Worm (Caenorhabditis elegans) whole organism, L2 larva: ENCODE measurements around the gene Y39A3CL.4.

Source experiments
- F13H6.1 ChIP-seq: sonication (generic microtip); optimal IDR thresholded peaks from 2 replicates; lab custom pipeline; 2016; ENCODE audit warnings: missing genetic modification characterization, missing compliant biosample characterization
- R02D3.7 ChIP-seq: fragments of 150-350 bp; optimal IDR thresholded peaks from 2 replicates; lab custom pipeline; 2014; ENCODE audit warnings: missing biosample characterization, missing genetic modification characterization
- Y55F3AM.14 ChIP-seq: fragments of 200-800 bp; sonication (Bioruptor generic); optimal IDR thresholded peaks from 2 replicates; lab custom pipeline; 2018; ENCODE audit warnings: mild to moderate bottlenecking, missing genetic modification characterization, missing compliant biosample characterization
- ZK546.5 ChIP-seq: sonication (generic microtip); optimal IDR thresholded peaks from 2 replicates; lab custom pipeline; 2017; ENCODE audit warnings: missing biosample characterization, missing genetic modification characterization
- alr-1 ChIP-seq: fragments of 150-350 bp; optimal IDR thresholded peaks from 2 replicates; lab custom pipeline; 2014; ENCODE audit warnings: missing biosample characterization, missing genetic modification characterization
- aly-2 ChIP-seq: fragments of 150-350 bp; optimal IDR thresholded peaks from 2 replicates; lab custom pipeline; 2014; ENCODE audit warnings: missing biosample characterization, missing genetic modification characterization
- ama-1 ChIP-seq: fragments of 150-350 bp; optimal IDR thresholded peaks from 2 replicates; lab custom pipeline; 2018; ENCODE audit warnings: inconsistent platforms
- blmp-1 ChIP-seq: sonication (generic microtip); optimal IDR thresholded peaks from 2 replicates; lab custom pipeline; 2017; ENCODE audit warnings: missing genetic modification characterization, mild to moderate bottlenecking, missing compliant biosample characterization, antibody characterized with exemption, moderate library complexity; ENCODE audit not compliant: insufficient read depth
- ceh-16 ChIP-seq: fragments of 150-350 bp; optimal IDR thresholded peaks from 2 replicates; lab custom pipeline; 2014; ENCODE audit warnings: missing biosample characterization, missing genetic modification characterization
- ceh-82 ChIP-seq: fragments of 150-350 bp; optimal IDR thresholded peaks from 2 replicates; lab custom pipeline; 2014; ENCODE audit warnings: missing biosample characterization, missing genetic modification characterization
- fos-1 ChIP-seq: fragments of 150-350 bp; optimal IDR thresholded peaks from 2 replicates; lab custom pipeline; 2014; ENCODE audit warnings: missing biosample characterization, missing genetic modification characterization
- gmeb-1 ChIP-seq: fragments of 150-350 bp; optimal IDR thresholded peaks from 2 replicates; lab custom pipeline; 2014; ENCODE audit warnings: missing biosample characterization, missing genetic modification characterization
- lin-13 ChIP-seq: fragments of 150-350 bp; optimal IDR thresholded peaks from 2 replicates; lab custom pipeline; 2014; ENCODE audit warnings: missing biosample characterization, missing genetic modification reagents, missing genetic modification characterization
- lin-39 ChIP-seq: fragments of 150-350 bp; optimal IDR thresholded peaks from 2 replicates; lab custom pipeline; 2014; ENCODE audit warnings: missing biosample characterization, missing genetic modification reagents, missing genetic modification characterization
- lsy-2 ChIP-seq, 2 experiments: fragments of 150-350 bp in 1 of 2; sonication (generic microtip) in 1 of 2; optimal IDR thresholded peaks; 2 replicates each; lab custom pipeline; 2014 to 2017; ENCODE audit warnings: missing biosample characterization in 2 of 2, missing genetic modification characterization in 2 of 2
- mab-5 ChIP-seq: fragments of 150-350 bp; optimal IDR thresholded peaks from 2 replicates; lab custom pipeline; 2014; ENCODE audit warnings: missing biosample characterization, missing genetic modification characterization
- mbf-1 ChIP-seq: sonication (generic microtip); optimal IDR thresholded peaks from 2 replicates; lab custom pipeline; 2017; ENCODE audit warnings: missing biosample characterization, missing genetic modification characterization
- nhr-11 ChIP-seq: fragments of 150-350 bp; optimal IDR thresholded peaks from 2 replicates; lab custom pipeline; 2014; ENCODE audit warnings: missing biosample characterization, missing genetic modification characterization
- nhr-12 ChIP-seq: fragments of 150-350 bp; optimal IDR thresholded peaks from 2 replicates; lab custom pipeline; 2014; ENCODE audit warnings: missing biosample characterization, missing genetic modification characterization
- nhr-129 ChIP-seq: fragments of 150-350 bp; optimal IDR thresholded peaks from 2 replicates; lab custom pipeline; 2014; ENCODE audit warnings: missing biosample characterization, missing genetic modification characterization
- nhr-25 ChIP-seq: fragments of 150-350 bp; sonication (generic microtip); optimal IDR thresholded peaks from 3 replicates; lab custom pipeline; 2014; ENCODE audit warnings: missing biosample characterization, missing genetic modification characterization
- nhr-6 ChIP-seq: fragments of 150-350 bp; optimal IDR thresholded peaks from 2 replicates; lab custom pipeline; 2014; ENCODE audit warnings: missing biosample characterization, missing genetic modification characterization
- nhr-77 ChIP-seq: fragments of 150-350 bp; optimal IDR thresholded peaks from 2 replicates; lab custom pipeline; 2014; ENCODE audit warnings: missing biosample characterization, missing genetic modification characterization
- peb-1 ChIP-seq: fragments of 150-350 bp; optimal IDR thresholded peaks from 2 replicates; lab custom pipeline; 2014; ENCODE audit warnings: missing biosample characterization, missing genetic modification characterization
- sem-4 ChIP-seq: fragments of 150-350 bp; optimal IDR thresholded peaks from 2 replicates; lab custom pipeline; 2014; ENCODE audit warnings: missing biosample characterization, missing genetic modification reagents, missing genetic modification characterization
- sma-3 ChIP-seq: sonication (generic microtip); optimal IDR thresholded peaks from 2 replicates; lab custom pipeline; 2016; ENCODE audit warnings: missing genetic modification reagents, missing genetic modification characterization, missing compliant biosample characterization
- sma-9 ChIP-seq, 2 experiments: fragments of 150-350 bp in 1 of 2; sonication (generic microtip) in 1 of 2; optimal IDR thresholded peaks; 2 replicates each; lab custom pipeline; 2014 to 2016; ENCODE audit warnings: missing genetic modification characterization in 2 of 2, mild to moderate bottlenecking in 1 of 2, missing biosample characterization in 1 of 2, missing compliant biosample characterization in 1 of 2, missing genetic modification reagents in 1 of 2, moderate library complexity in 1 of 2
- snpc-4 ChIP-seq: fragments of 150-350 bp; optimal IDR thresholded peaks from 2 replicates; lab custom pipeline; 2014; ENCODE audit warnings: missing biosample characterization, missing genetic modification characterization
- unc-39 ChIP-seq: fragments of 150-350 bp; optimal IDR thresholded peaks from 2 replicates; lab custom pipeline; 2014; ENCODE audit warnings: missing biosample characterization, missing genetic modification characterization
- unc-55 ChIP-seq: fragments of 150-350 bp; sonication (generic microtip); optimal IDR thresholded peaks from 3 replicates; lab custom pipeline; 2014; ENCODE audit warnings: missing biosample characterization, missing genetic modification reagents, missing genetic modification characterization
- unc-62 ChIP-seq: fragments of 150-350 bp; optimal IDR thresholded peaks from 2 replicates; lab custom pipeline; 2014; ENCODE audit warnings: missing biosample characterization, missing genetic modification reagents, missing genetic modification characterization
- zag-1 ChIP-seq: fragments of 150-350 bp; optimal IDR thresholded peaks from 2 replicates; lab custom pipeline; 2014; ENCODE audit warnings: missing biosample characterization, missing genetic modification characterization
- ztf-4 ChIP-seq: fragments of 150-350 bp; optimal IDR thresholded peaks from 2 replicates; lab custom pipeline; 2014; ENCODE audit warnings: missing biosample characterization, missing genetic modification characterization

Gene Y39A3CL.4

ce11 chrIII:1733412-1733811 lies 44.5 kb downstream of the Y39A3CL.4 start:
- TF ChIP-seq ceh-16 (tag; lab: Kevin White, UChicago) (no peak), mab-5 (tag; lab: Kevin White, UChicago) (no peak), aly-2 (no peak), ama-1 (lab: Kevin White, UChicago) (no peak), F13H6.1 (no peak), sma-3 (no peak), nhr-129 (tag; lab: Kevin White, UChicago) (no peak), nhr-25 (no peak), ztf-4 (tag; lab: Kevin White, UChicago) (no peak), nhr-12 (no peak), lsy-2 (tag; optimal IDR thresholded peaks at IDR 0.05; lab: Kevin White, UChicago) (no peak), lin-13 (GFP tag; lab: Kevin White, UChicago) (no peak), snpc-4 (tag; lab: Kevin White, UChicago) (no peak), sma-9 (GFP tag; optimal IDR thresholded peaks at IDR 0.05; lab: Kevin White, UChicago) (no peak), sma-9 (tag; optimal IDR thresholded peaks at IDR 0.05; lab: Kevin White, UChicago) (no peak), nhr-6 (tag; lab: Kevin White, UChicago) (no peak), peb-1 (tag; lab: Kevin White, UChicago) (no peak), gmeb-1 (tag; lab: Kevin White, UChicago) (no peak), nhr-11 (tag; lab: Kevin White, UChicago) (no peak), nhr-77 (tag; lab: Kevin White, UChicago) (no peak)

ce11 chrIII:1733001-1733400 lies 44.9 kb downstream of the Y39A3CL.4 start, which contains the start of gene ser-4:
Gene ser-4, minus strand, starts transcription at chrIII:1733101.
- TF ChIP-seq R02D3.7 (tag; lab: Kevin White, UChicago) (no peak), snpc-4 (tag; lab: Kevin White, UChicago) (no peak), mbf-1 (tag; lab: Kevin White, UChicago) (no peak), Y55F3AM.14 (GFP tag; lab: Kevin White, UChicago) (no peak), ama-1 (lab: Kevin White, UChicago) (no peak), unc-39 (tag; lab: Kevin White, UChicago) (no peak), ceh-82 (no peak), unc-55 (GFP tag; lab: Kevin White, UChicago) (no peak), alr-1 (tag; lab: Kevin White, UChicago) (no peak), ceh-16 (tag; lab: Kevin White, UChicago) (no peak), sem-4 (tag; lab: Kevin White, UChicago) (no peak)
- TF ChIP-seq, all 48 proteins: peak for 0

DNA sequence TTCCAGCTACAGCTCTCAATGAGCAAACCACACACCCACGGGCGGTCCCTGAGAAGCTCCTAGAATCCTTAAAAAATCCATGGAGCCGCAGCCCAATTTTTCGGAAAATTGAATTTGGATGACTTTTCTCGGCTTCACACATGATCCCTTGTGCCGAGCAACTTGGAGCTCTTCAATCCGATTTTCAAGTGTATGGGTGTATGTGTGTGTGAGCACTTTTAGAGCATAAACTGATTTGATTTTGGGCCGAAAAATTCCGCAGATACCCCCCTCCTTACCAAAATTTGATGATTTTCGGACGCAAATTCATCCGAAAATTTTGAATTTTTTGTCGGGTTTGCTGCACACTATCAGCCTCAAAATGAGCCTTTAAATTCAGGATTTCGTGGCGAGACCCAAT lies 46.0 kb downstream of the Y39A3CL.4 start:
- TF ChIP-seq ama-1 (lab: Kevin White, UChicago): no peak
- no peak for TF ChIP-seq unc-62 (GFP tag; lab: Kevin White, UChicago)
- TF ChIP-seq lin-39: no peak
- no peak for TF ChIP-seq unc-39 (tag; lab: Kevin White, UChicago)
- no peak for TF ChIP-seq sem-4 (tag; lab: Kevin White, UChicago)
- no peak for TF ChIP-seq zag-1 (tag; lab: Kevin White, UChicago)
- TF ChIP-seq blmp-1 (tag; lab: Kevin White, UChicago): no peak
- TF ChIP-seq fos-1: no peak
- no peak for TF ChIP-seq ZK546.5 (tag; lab: Kevin White, UChicago)
- TF ChIP-seq gmeb-1 (tag; lab: Kevin White, UChicago): no peak
- TF ChIP-seq ceh-82: no peak
- no peak for TF ChIP-seq aly-2
- no peak for TF ChIP-seq unc-55 (GFP tag; lab: Kevin White, UChicago)
